Worm (Caenorhabditis elegans) whole organism, L3 larva: ENCODE results near the gene F47B8.8.

Experiments used
- elt-1 ChIP-seq: fragments of 150-350 bp; optimal IDR thresholded peaks from 2 replicates; lab custom pipeline; 2014; ENCODE audit warnings: missing biosample characterization, missing genetic modification characterization
- lin-15B ChIP-seq: fragments of 150-350 bp; optimal IDR thresholded peaks from 2 replicates; lab custom pipeline; 2014; ENCODE audit warnings: missing biosample characterization, missing genetic modification characterization
- nhr-12 ChIP-seq: fragments of 150-350 bp; optimal IDR thresholded peaks from 2 replicates; lab custom pipeline; 2014; ENCODE audit warnings: missing biosample characterization, missing genetic modification characterization
- nhr-237 ChIP-seq: fragments of 150-350 bp; optimal IDR thresholded peaks from 2 replicates; lab custom pipeline; 2014; ENCODE audit warnings: missing biosample characterization, missing genetic modification characterization
- nhr-25 ChIP-seq: sonication (generic microtip); optimal IDR thresholded peaks from 2 replicates; lab custom pipeline; 2017; ENCODE audit warnings: missing biosample characterization, missing genetic modification characterization
- nhr-76 ChIP-seq: fragments of 150-350 bp; sonication (generic microtip); optimal IDR thresholded peaks from 5 replicates; lab custom pipeline; 2014; ENCODE audit warnings: missing biosample characterization, missing genetic modification characterization
- snpc-4 ChIP-seq: fragments of 150-350 bp; optimal IDR thresholded peaks from 2 replicates; lab custom pipeline; 2014; ENCODE audit warnings: missing biosample characterization, missing genetic modification characterization
- unc-39 ChIP-seq: sonication (generic microtip); optimal IDR thresholded peaks from 4 replicates; lab custom pipeline; 2017; ENCODE audit warnings: missing biosample characterization, missing genetic modification characterization

DNA sequence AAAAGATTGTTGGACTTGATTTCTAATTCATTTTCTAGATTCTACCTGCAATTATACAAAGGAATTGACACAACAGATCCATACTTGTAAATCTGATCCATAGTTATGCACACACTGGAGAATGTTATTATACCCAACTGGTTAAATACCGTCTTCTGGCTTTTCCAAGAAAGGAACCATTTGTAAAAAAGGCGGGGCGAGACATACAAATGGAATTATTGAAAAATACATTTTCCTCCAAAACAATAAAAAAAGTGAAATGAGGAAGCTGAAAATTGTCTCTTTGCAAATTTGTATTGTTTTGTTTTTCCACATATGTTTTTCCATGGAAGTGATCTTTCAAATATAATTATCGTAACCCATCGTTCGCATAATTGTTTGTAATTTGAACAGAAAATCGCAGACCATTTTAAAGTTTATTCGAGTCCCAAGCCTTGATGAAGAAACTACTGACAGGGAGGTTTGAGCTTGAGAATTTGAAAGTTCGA lies 49.3 kb upstream of the F47B8.8 start, which contains the start of the genes srt-74 and F40G12.9:
- no peak for TF ChIP-seq snpc-4 (tag; lab: Kevin White, UChicago)
- TF ChIP-seq nhr-76 (tag; lab: Kevin White, UChicago), result no peak
- no peak for TF ChIP-seq elt-1 (tag; lab: Kevin White, UChicago)
- TF ChIP-seq lin-15B, result no peak
- TF ChIP-seq unc-39, result no peak
- TF ChIP-seq nhr-25 (tag; lab: Kevin White, UChicago), result no peak
- no peak for TF ChIP-seq nhr-237
- TF ChIP-seq nhr-12 (tag; lab: Kevin White, UChicago), result no peak
